Fruit fly (Drosophila melanogaster) whole organism, wandering third instar larva: ENCODE measurements around the gene fon.
A peak's percentile ranks its signal among the peaks of the same experiment; 100 is the strongest.

Experiments used
- Abd-B ChIP-seq: fragments of >200 bp; optimal IDR thresholded peaks from 2 replicates; lab custom pipeline; 2017; ENCODE audit warnings: missing biosample characterization, missing genetic modification characterization
- CG32264 ChIP-seq: fragments of 200-800 bp; sonication (Bioruptor generic); optimal IDR thresholded peaks from 2 replicates; lab custom pipeline; 2016; ENCODE audit warnings: missing biosample characterization, missing genetic modification characterization
- CG9705 ChIP-seq: fragments of 200-800 bp; sonication (Bioruptor generic); optimal IDR thresholded peaks from 2 replicates; lab custom pipeline; 2018; ENCODE audit warnings: missing biosample characterization, mild to moderate bottlenecking, missing genetic modification characterization
- CrebA ChIP-seq: fragments of 200-800 bp; sonication (Bioruptor generic); optimal IDR thresholded peaks from 2 replicates; lab custom pipeline; 2016; ENCODE audit warnings: missing biosample characterization, mild to moderate bottlenecking, missing genetic modification characterization, borderline replicate concordance
- Dfd ChIP-seq: fragments of >200 bp; optimal IDR thresholded peaks from 2 replicates; lab custom pipeline; 2017; ENCODE audit warnings: missing biosample characterization, missing genetic modification characterization
- Dif ChIP-seq: fragments of 200-275, 200-300 bp; sonication (Bioruptor generic); optimal IDR thresholded peaks from 2 replicates; lab custom pipeline; 2018; ENCODE audit warnings: missing biosample characterization, missing genetic modification characterization; ENCODE audit not compliant: partially characterized antibody
- HLH106 ChIP-seq: fragments of 200-800 bp; optimal IDR thresholded peaks from 3 replicates; lab custom pipeline; 2019; ENCODE audit warnings: missing biosample characterization, mild to moderate bottlenecking, missing genetic modification characterization, moderate library complexity
- Hnf4 ChIP-seq: fragments of 200-800 bp; sonication (Bioruptor generic); optimal IDR thresholded peaks from 2 replicates; lab custom pipeline; 2016; ENCODE audit warnings: missing biosample characterization, mild to moderate bottlenecking, missing genetic modification characterization
- Hr78 ChIP-seq: fragments of >200 bp; optimal IDR thresholded peaks from 2 replicates; lab custom pipeline; 2017; ENCODE audit warnings: missing biosample characterization, missing genetic modification characterization
- Hr83 ChIP-seq: fragments of 200-300 bp; sonication (Bioruptor generic); optimal IDR thresholded peaks from 2 replicates; lab custom pipeline; 2016; ENCODE audit warnings: missing biosample characterization, mild to moderate bottlenecking, missing genetic modification characterization, moderate library complexity; ENCODE audit not compliant: poor library complexity, severe bottlenecking
- Jra ChIP-seq: sonication (Bioruptor generic); optimal IDR thresholded peaks from 2 replicates; lab custom pipeline; 2016; ENCODE audit warnings: missing biosample characterization, missing genetic modification characterization
- Mio ChIP-seq: sonication (Bioruptor generic); optimal IDR thresholded peaks from 2 replicates; lab custom pipeline; 2016; ENCODE audit warnings: missing biosample characterization, missing genetic modification characterization
- Myc ChIP-seq: fragments of >200 bp; optimal IDR thresholded peaks from 2 replicates; lab custom pipeline; 2017
- N ChIP-seq: fragments of >200 bp; optimal IDR thresholded peaks from 2 replicates; lab custom pipeline; 2018; ENCODE audit warnings: missing biosample characterization, missing external identifiers, missing genetic modification characterization
- OdsH ChIP-seq: fragments of 200-800 bp; sonication (Bioruptor generic); optimal IDR thresholded peaks from 2 replicates; lab custom pipeline; 2016; ENCODE audit warnings: missing biosample characterization, mild to moderate bottlenecking, missing genetic modification characterization
- Rel ChIP-seq, 2 experiments: fragments of 200-800 bp; sonication (Bioruptor generic) in 1 of 2; optimal IDR thresholded peaks; 2 replicates in 1 of 2; 3 replicates in 1 of 2; lab custom pipeline; 2016 to 2019; ENCODE audit warnings: mild to moderate bottlenecking in 2 of 2, missing biosample characterization in 2 of 2, missing genetic modification characterization in 2 of 2, moderate library complexity in 1 of 2
- Sp1 ChIP-seq: fragments of 200-800 bp; sonication (Bioruptor generic); optimal IDR thresholded peaks from 3 replicates; lab custom pipeline; 2019; ENCODE audit warnings: missing biosample characterization, mild to moderate bottlenecking, missing genetic modification characterization, moderate library complexity
- Vsx2 ChIP-seq: fragments of 200-300, 225-300 bp; sonication (Bioruptor generic); optimal IDR thresholded peaks from 2 replicates; lab custom pipeline; 2018; ENCODE audit warnings: missing biosample characterization, missing genetic modification characterization; ENCODE audit not compliant: partially characterized antibody
- br ChIP-seq: fragments of 200-800 bp; sonication (Bioruptor generic); optimal IDR thresholded peaks from 2 replicates; lab custom pipeline; 2016; ENCODE audit warnings: missing biosample characterization, missing genetic modification characterization
- brk ChIP-seq: fragments of 200-800 bp; sonication (Bioruptor generic); optimal IDR thresholded peaks from 2 replicates; lab custom pipeline; 2016; ENCODE audit warnings: missing biosample characterization, mild to moderate bottlenecking, missing genetic modification characterization
- dmrt93B ChIP-seq: fragments of 200-800 bp; sonication (Bioruptor generic); optimal IDR thresholded peaks from 2 replicates; lab custom pipeline; 2018; ENCODE audit warnings: missing biosample characterization, mild to moderate bottlenecking, missing genetic modification characterization
- ey ChIP-seq: fragments of 200-800 bp; sonication (Bioruptor generic); optimal IDR thresholded peaks from 2 replicates; lab custom pipeline; 2016; ENCODE audit warnings: missing biosample characterization, missing genetic modification characterization
- foxo ChIP-seq, 2 experiments: fragments of 200-800 bp; sonication (Bioruptor generic); optimal IDR thresholded peaks; 2 replicates in 1 of 2; 3 replicates in 1 of 2; lab custom pipeline; 2016 to 2017; ENCODE audit warnings: missing biosample characterization in 2 of 2, missing genetic modification characterization in 2 of 2
- fru ChIP-seq: fragments of 200-800 bp; sonication (Bioruptor generic); optimal IDR thresholded peaks from 3 replicates; lab custom pipeline; 2016; ENCODE audit warnings: missing biosample characterization, mild to moderate bottlenecking, missing genetic modification characterization
- h ChIP-seq: fragments of 200-800 bp; sonication (Bioruptor generic); optimal IDR thresholded peaks from 3 replicates; lab custom pipeline; 2016; ENCODE audit warnings: missing biosample characterization, mild to moderate bottlenecking, missing genetic modification characterization
- jim ChIP-seq: fragments of 175-275, 200-325 bp; sonication (Bioruptor generic); optimal IDR thresholded peaks from 2 replicates; lab custom pipeline; 2016; ENCODE audit warnings: missing biosample characterization, mild to moderate bottlenecking, missing genetic modification characterization
- lola ChIP-seq: fragments of >200 bp; optimal IDR thresholded peaks from 2 replicates; lab custom pipeline; 2017; ENCODE audit warnings: missing biosample characterization, missing genetic modification characterization
- psq ChIP-seq: fragments of 200-800 bp; sonication (Bioruptor generic); optimal IDR thresholded peaks from 3 replicates; lab custom pipeline; 2017; ENCODE audit warnings: missing biosample characterization, mild to moderate bottlenecking, missing genetic modification characterization, moderate library complexity
- rgr ChIP-seq: fragments of 200-800 bp; sonication (Bioruptor generic); optimal IDR thresholded peaks from 3 replicates; lab custom pipeline; 2016; ENCODE audit warnings: missing biosample characterization, mild to moderate bottlenecking, missing genetic modification characterization
- sage ChIP-seq: fragments of 200-800 bp; sonication (Bioruptor generic); optimal IDR thresholded peaks from 2 replicates; lab custom pipeline; 2016; ENCODE audit warnings: missing biosample characterization, mild to moderate bottlenecking, missing genetic modification characterization
- sv ChIP-seq: fragments of 200-800 bp; sonication (Bioruptor generic); optimal IDR thresholded peaks from 3 replicates; lab custom pipeline; 2016; ENCODE audit warnings: missing biosample characterization, missing genetic modification characterization
- tai ChIP-seq: sonication (Bioruptor generic); optimal IDR thresholded peaks from 2 replicates; lab custom pipeline; 2016; ENCODE audit warnings: missing biosample characterization, missing genetic modification characterization
- usp ChIP-seq: fragments of >200 bp; optimal IDR thresholded peaks from 2 replicates; lab custom pipeline; 2017; ENCODE audit warnings: missing biosample characterization, missing genetic modification characterization
- woc ChIP-seq: sonication (Bioruptor generic); optimal IDR thresholded peaks from 2 replicates; lab custom pipeline; 2016; ENCODE audit warnings: missing biosample characterization, mild to moderate bottlenecking, missing genetic modification characterization

Gene fon

DNA sequence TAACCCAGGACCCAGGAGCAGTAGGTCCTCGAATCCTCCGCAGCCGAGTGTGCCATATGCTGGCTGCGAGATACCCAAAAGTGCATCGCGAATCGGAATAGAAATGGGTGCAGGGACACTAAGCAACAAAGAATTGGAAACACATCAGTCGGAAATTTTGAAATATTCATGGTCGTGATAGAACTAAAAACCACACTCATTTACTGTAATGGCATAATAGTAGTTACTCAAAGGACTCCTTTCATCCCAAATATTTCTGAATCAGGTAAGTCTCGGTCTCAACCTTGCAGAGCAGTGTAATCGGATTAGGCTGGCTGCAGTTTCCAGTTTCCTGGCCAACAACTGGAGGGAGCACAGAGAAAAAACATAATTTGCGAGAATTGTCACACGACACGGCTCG, 9.9 kb downstream of the fon start:
- TF ChIP-seq woc (GFP tag; lab: Kevin White, UChicago) (no peak), OdsH (GFP tag; lab: Kevin White, UChicago) (peak; percentile 1), ey (peak; percentile 38), h (GFP tag; lab: Kevin White, UChicago) (peak; percentile 21), lola (GFP tag; lab: Kevin White, UChicago) (no peak), brk (no peak), Dif (GFP tag; lab: Kevin White, UChicago) (no peak), rgr (peak; percentile 41), Myc (lab: Kevin White, UChicago) (no peak), usp (GFP tag; lab: Kevin White, UChicago) (no peak), Abd-B (no peak), HLH106 (peak; percentile 32), dmrt93B (peak; percentile 14), foxo (GFP tag; optimal IDR thresholded peaks at IDR 0.05; lab: Kevin White, UChicago) (peak in 1 of 2 experiments; percentile 29), Jra (GFP tag; lab: Kevin White, UChicago) (no peak), fru (peak; percentile 26), Sp1 (GFP tag; lab: Kevin White, UChicago) (peak; percentile 39), Hnf4 (no peak)

DNA sequence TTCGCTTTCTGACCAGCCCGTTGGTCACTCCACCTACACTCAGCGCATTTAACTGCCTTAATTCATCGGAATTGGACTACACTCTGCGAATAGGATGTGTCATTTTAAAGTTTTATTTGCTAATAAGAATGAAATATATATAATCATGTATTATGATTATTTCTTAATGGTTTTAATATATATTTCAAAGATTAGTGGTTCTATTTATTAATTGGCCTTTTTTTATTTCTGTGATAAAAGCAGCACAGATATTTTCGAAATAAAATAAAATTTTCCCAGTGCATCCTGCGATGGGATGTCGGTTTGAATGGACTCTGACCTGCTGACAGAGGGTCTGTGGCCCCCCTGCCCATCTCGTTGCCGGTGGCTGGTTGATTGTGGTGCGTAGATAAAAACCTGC, 12.2 kb downstream of the fon start:
- TF ChIP-seq foxo (GFP tag; optimal IDR thresholded peaks at IDR 0.05; lab: Kevin White, UChicago) (peak in 1 of 2 experiments; percentile 10), Dfd (no peak)

DNA sequence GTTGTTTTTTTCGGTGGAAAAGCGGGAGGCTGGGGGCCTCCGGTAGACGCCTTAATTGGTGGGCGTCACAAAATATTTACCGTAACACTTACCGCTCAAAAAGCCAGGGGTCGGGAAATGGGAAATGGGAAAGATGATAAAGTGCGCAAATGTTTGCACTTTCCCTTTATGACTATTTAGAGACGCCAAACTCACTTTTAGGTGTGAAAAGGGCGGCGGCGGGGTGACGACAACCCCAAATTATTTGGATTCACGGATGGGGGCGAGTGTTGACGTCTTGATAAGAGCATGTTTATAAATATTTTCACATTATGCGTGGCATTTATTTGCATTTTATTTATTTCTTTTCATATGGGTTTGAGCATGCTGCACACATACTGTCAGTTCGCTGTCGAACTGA, 16.0 kb downstream of the fon start, which contains the start of gene CG17349:
Gene CG17349, plus strand, starts transcription at position 400 of the 400 bp plus-strand sequence.
- TF ChIP-seq N (GFP tag; lab: Kevin White, UChicago), result no peak

DNA sequence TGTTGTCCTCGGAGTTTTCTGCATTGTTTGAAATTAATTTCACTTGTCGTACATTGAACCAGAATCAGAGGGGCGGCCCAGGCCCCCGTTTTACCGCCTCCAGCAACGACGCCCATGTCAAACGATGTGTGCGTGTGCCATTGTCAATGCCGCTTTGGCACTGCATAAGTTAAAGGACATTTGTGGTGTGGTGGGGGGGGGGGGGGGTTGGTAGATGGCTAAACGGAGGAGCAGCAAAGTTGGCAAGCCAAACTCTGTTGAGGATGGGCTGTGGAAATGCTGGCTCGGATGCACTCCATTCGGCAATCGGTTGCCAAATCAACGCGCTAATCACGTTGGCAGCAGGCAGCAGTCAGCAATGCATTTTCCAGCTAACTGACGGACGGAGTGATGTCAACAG, 19.3 kb downstream of the fon start:
- TF ChIP-seq Dfd, result peak; percentile 89
- no peak for TF ChIP-seq br (GFP tag; lab: Kevin White, UChicago)

DNA sequence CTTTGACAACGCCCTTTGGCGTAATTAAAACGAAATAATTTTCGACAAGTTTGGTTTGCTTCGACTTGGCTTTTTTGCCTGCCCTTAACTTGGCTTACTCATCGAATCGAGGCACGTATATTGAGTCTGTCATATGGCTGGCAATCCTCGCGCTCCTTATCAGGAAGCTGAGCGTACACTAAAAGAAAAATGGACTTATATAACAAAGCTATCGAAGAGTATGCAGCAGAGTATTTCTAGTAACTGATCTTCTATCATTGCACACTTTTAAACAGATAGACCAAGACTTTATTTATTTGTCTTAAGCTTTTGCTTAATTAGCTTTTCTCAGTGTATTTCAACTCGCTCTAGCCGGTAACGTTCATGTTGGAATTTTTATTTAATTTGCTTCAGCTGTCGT, 19.7 kb downstream of the fon start:
- TF ChIP-seq CG32264 (GFP tag; lab: Kevin White, UChicago) (no peak), Hr83 (GFP tag; lab: Kevin White, UChicago) (no peak), h (GFP tag; lab: Kevin White, UChicago) (peak; percentile 32)

DNA sequence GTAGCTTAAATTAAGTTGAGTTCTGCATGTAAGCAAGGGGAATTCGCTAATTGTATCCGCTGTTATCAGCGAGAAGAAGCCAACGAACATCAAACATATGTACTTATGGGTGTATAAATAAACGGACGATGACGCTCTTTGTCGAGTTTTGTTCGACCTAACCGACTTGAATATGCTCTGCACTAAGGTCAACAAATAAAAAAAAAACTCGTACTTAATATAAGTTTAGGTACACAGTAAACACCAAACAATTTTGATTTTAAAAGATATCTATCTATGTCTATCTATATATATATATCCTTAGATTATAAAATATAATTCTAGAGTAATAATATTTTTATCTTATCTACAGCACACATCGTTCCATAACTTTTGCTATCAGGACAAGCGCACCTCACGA, 21.4 kb downstream of the fon start:
- TF ChIP-seq usp (GFP tag; lab: Kevin White, UChicago) (no peak), brk (peak; percentile 57), Mio (GFP tag; lab: Kevin White, UChicago) (no peak), Hr83 (GFP tag; lab: Kevin White, UChicago) (peak; percentile 14), CG32264 (GFP tag; lab: Kevin White, UChicago) (peak; percentile 9), Vsx2 (no peak), jim (no peak), psq (peak; percentile 62), Dif (GFP tag; lab: Kevin White, UChicago) (no peak), Hr78 (no peak), OdsH (GFP tag; lab: Kevin White, UChicago) (peak; percentile 68), sv (no peak), rgr (peak; percentile 82), Abd-B (no peak), CG9705 (GFP tag; lab: Kevin White, UChicago) (no peak), sage (GFP tag; lab: Kevin White, UChicago) (peak; percentile 51), tai (GFP tag; lab: Kevin White, UChicago) (peak; percentile 23), foxo (GFP tag; optimal IDR thresholded peaks at IDR 0.05; lab: Kevin White, UChicago) (peak in 1 of 2 experiments; percentile 74), dmrt93B (peak; percentile 29), Myc (lab: Kevin White, UChicago) (no peak), CrebA (no peak), woc (GFP tag; lab: Kevin White, UChicago) (no peak), Sp1 (GFP tag; lab: Kevin White, UChicago) (peak; percentile 63), fru (peak; percentile 58), Jra (GFP tag; lab: Kevin White, UChicago) (no peak), Rel (GFP tag; optimal IDR thresholded peaks at IDR 0.05; lab: Kevin White, UChicago) (no peak), Rel (tag; optimal IDR thresholded peaks at IDR 0.05; lab: Kevin White, UChicago) (peak; percentile 78), br (GFP tag; lab: Kevin White, UChicago) (no peak), ey (peak; percentile 37), HLH106 (peak; percentile 56), Hnf4 (peak; percentile 43), N (GFP tag; lab: Kevin White, UChicago) (no peak), h (GFP tag; lab: Kevin White, UChicago) (peak; percentile 61), lola (GFP tag; lab: Kevin White, UChicago) (no peak)
